Worm (Caenorhabditis elegans) whole organism, L1 larva: ENCODE data around the gene hpo-30.

Experiments
- fkh-4 ChIP-seq: sonication (generic microtip); optimal IDR thresholded peaks from 2 replicates; lab custom pipeline; 2016; ENCODE audit warnings: missing compliant biosample characterization, missing genetic modification characterization, borderline replicate concordance
- swsn-7 ChIP-seq: sonication (generic microtip); optimal IDR thresholded peaks from 2 replicates; lab custom pipeline; 2016; ENCODE audit warnings: missing genetic modification characterization, missing compliant biosample characterization

DNA sequence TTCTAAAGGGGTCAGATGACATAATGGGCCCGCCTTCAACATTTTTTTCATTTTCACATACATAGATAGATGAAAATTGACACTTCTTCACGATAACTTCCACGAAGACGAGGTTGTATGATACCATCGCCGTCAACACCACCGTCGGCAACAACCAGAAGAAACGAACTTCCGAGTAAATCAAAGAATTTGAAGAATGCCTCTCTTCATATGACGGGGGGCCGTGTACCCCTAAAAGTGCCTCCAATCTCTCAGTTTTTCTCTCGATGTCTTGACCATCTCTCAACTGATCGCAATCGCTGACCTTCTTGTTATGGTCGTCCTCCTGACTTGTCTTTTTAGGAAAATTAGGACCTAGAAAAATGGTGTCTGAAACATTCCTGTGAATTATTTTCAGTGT is 14.6 kb downstream of the hpo-30 start:
- TF ChIP-seq fkh-4 (tag; lab: Kevin White, UChicago) (no peak), swsn-7 (tag; lab: Kevin White, UChicago) (no peak)
